Fruit fly (Drosophila melanogaster): ENCODE measurements around the gene CG9853.

CG9853 gene

dm6 chr3R:4394654-4395581, 6.9 kb downstream of the CG9853 start (continued):
- TF ChIP-seq danr (GFP tag; IDR thresholded peaks at IDR 0.05) (peak; percentile 67), vfl (GFP tag; optimal IDR thresholded peaks at IDR 0.05) (peak; percentile 80), stwl (tag; optimal IDR thresholded peaks at IDR 0.05) (no peak), hkb (optimal IDR thresholded peaks at IDR 0.05) (no peak), hkb (GFP tag; IDR thresholded peaks at IDR 0.05) (peak; percentile 94), CG17912 (GFP tag; optimal IDR thresholded peaks at IDR 0.05) (peak; percentile 52), gsb (GFP tag; IDR thresholded peaks at IDR 0.05) (peak; percentile 71), CG12219 (GFP tag; optimal IDR thresholded peaks at IDR 0.05) (peak; percentile 91), Meics (GFP tag; optimal IDR thresholded peaks at IDR 0.05) (peak; percentile 88), peb (GFP tag; IDR thresholded peaks at IDR 0.05) (no peak; the same call in 1 of the 2 replicates), Awh (GFP tag; IDR thresholded peaks at IDR 0.05) (peak; percentile 72; the same call in 1 of the 2 replicates), eyg (GFP tag; optimal IDR thresholded peaks at IDR 0.05) (peak; percentile 85), Kr (GFP tag; optimal IDR thresholded peaks at IDR 0.05) (no peak), CG2116 (GFP tag; optimal IDR thresholded peaks at IDR 0.05) (peak; percentile 34), C15 (GFP tag; IDR thresholded peaks at IDR 0.05) (0 out of 3 replicates have a peak, but pooled peaks have one; percentile 41), CG6854 (GFP tag; optimal IDR thresholded peaks at IDR 0.05) (peak; percentile 73), CG14050 (GFP tag; IDR thresholded peaks at IDR 0.05) (peak; percentile 86), CG4617 (GFP tag; optimal IDR thresholded peaks at IDR 0.05; ENCODE audit: borderline replicate concordance) (peak; percentile 50), maf-S (GFP tag; optimal IDR thresholded peaks at IDR 0.05) (peak; percentile 76), CG1233 (GFP tag; optimal IDR thresholded peaks at IDR 0.05) (peak; percentile 75), Drgx (GFP tag; IDR thresholded peaks at IDR 0.05) (peak; percentile 95), lmd (GFP tag; IDR thresholded peaks at IDR 0.05) (peak; percentile 88), CG7928 (GFP tag; optimal IDR thresholded peaks at IDR 0.05) (peak; percentile 39), lbe (GFP tag; optimal IDR thresholded peaks at IDR 0.05) (peak; percentile 91), CG30403 (GFP tag; optimal IDR thresholded peaks at IDR 0.05) (peak; percentile 84), p53 (GFP tag; optimal IDR thresholded peaks at IDR 0.05) (peak; percentile 49), gt (GFP tag; IDR thresholded peaks at IDR 0.05) (peak; percentile 70), tap (tag; optimal IDR thresholded peaks at IDR 0.05) (peak; percentile 85), Dref (GFP tag; IDR thresholded peaks at IDR 0.05) (0 out of 2 replicates have a peak, but pooled peaks have one; percentile 17), odd (GFP tag; optimal IDR thresholded peaks at IDR 0.05) (peak; percentile 76), dimm (GFP tag; IDR thresholded peaks at IDR 0.05) (no peak; the same call in 1 of the 2 replicates), CG12155 (GFP tag; optimal IDR thresholded peaks at IDR 0.05) (peak; percentile 84), Ravus (GFP tag; IDR thresholded peaks at IDR 0.05) (peak; percentile 56), Xrp1 (GFP tag; IDR thresholded peaks at IDR 0.05) (peak; percentile 84), CG8924 (tag; optimal IDR thresholded peaks at IDR 0.05) (peak; percentile 91), ap (GFP tag; IDR thresholded peaks at IDR 0.05) (peak; percentile 78), hb (GFP tag; IDR thresholded peaks at IDR 0.05; ENCODE audit: partially characterized antibody) (no peak), rib (GFP tag; IDR thresholded peaks at IDR 0.05) (peak; percentile 69), HHEX (GFP tag; optimal IDR thresholded peaks at IDR 0.05) (peak; percentile 88), Dip2 (GFP tag; IDR thresholded peaks at IDR 0.05) (0 out of 2 replicates have a peak, but pooled peaks have one; percentile 13), CG15479 (GFP tag; optimal IDR thresholded peaks at IDR 0.05) (no peak), CG10979 (tag; optimal IDR thresholded peaks at IDR 0.05) (peak; percentile 84), CG11398 (GFP tag; optimal IDR thresholded peaks at IDR 0.05) (peak; percentile 74), CG4820 (GFP tag; optimal IDR thresholded peaks at IDR 0.05) (peak; percentile 84), ewg (GFP tag; optimal IDR thresholded peaks at IDR 0.05) (peak; percentile 77), zen2 (GFP tag; IDR thresholded peaks at IDR 0.05; ENCODE audit: partially characterized antibody) (no peak), CG1647 (GFP tag; optimal IDR thresholded peaks at IDR 0.05) (peak; percentile 82), CG32772 (GFP tag; IDR thresholded peaks at IDR 0.05) (peak; percentile 86), CG12942 (GFP tag; optimal IDR thresholded peaks at IDR 0.05) (peak; percentile 66)

Measured in whole organism, embryonic.